Fruit fly (Drosophila melanogaster) Kc167 (cell line): ENCODE results near the gene SCaMC.

Experiments used
- Sin3A ChIP-seq: fragments of >200 bp; optimal IDR thresholded peaks from 2 replicates; lab custom pipeline; 2018; ENCODE audit warnings: missing external identifiers
- ttk ChIP-seq: sonication (Bioruptor generic); optimal IDR thresholded peaks from 2 replicates; lab custom pipeline; 2017; ENCODE audit warnings: missing external identifiers

DNA sequence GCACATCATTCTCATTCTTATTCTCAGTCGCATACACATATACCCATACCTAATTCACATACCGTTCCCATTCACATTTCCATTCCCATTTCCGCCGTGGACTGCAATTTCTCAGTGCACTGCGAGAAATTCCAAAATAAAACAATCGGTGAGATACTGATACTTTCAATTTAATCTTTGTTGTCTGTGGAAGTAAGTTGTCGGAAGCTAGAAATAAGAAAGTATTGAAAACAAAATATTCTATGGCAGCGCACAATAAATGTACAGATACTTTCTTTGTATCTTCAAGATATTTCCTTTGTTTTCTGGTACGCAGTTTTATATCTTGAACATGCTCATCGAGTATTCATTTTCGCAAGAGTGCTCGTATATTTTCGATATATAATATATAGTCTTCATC is 26.7 kb downstream of the SCaMC start:
- TF ChIP-seq ttk (lab: Kevin White, UChicago) (no peak), Sin3A (lab: Kevin White, UChicago) (no peak)
